Fruit fly (Drosophila melanogaster): ENCODE measurements around the gene Cpr65Ax2.
A peak's percentile ranks its signal among the peaks of the same experiment; 100 is the strongest.

Cpr65Ax2 gene

dm6 chr3L:6138018-6138417 lies 12.6 kb downstream of the Cpr65Ax2 start, which contains the start of gene Lcp65Ae:
Lcp65Ae (minus strand) TSS chr3L:6138118.
- TF ChIP-seq CG5953 (GFP tag; IDR thresholded peaks at IDR 0.05): no peak

dm6 chr3L:6136691-6137090 lies 14.0 kb downstream of the Cpr65Ax2 start, which contains the start of gene Lcp65Af:
Lcp65Af (minus strand) TSS chr3L:6136791.
- no peak for TF ChIP-seq Dad (GFP tag; optimal IDR thresholded peaks at IDR 0.05)
- no peak for TF ChIP-seq CG31441 (GFP tag; IDR thresholded peaks at IDR 0.05)
- TF ChIP-seq CG10431 (GFP tag; optimal IDR thresholded peaks at IDR 0.05): no peak
- TF ChIP-seq trem (tag; optimal IDR thresholded peaks at IDR 0.05): no peak
- no peak for TF ChIP-seq ase (GFP tag; IDR thresholded peaks at IDR 0.05)
- no peak for TF ChIP-seq HmgD (GFP tag; optimal IDR thresholded peaks at IDR 0.05)
- TF ChIP-seq CG31365 (tag; optimal IDR thresholded peaks at IDR 0.05): no peak
- no peak for TF ChIP-seq Side (GFP tag; optimal IDR thresholded peaks at IDR 0.05)
- TF ChIP-seq Dip3 (GFP tag; optimal IDR thresholded peaks at IDR 0.05): no peak
- TF ChIP-seq GATAe (GFP tag; conservative IDR thresholded peaks at IDR 0.05): no peak
- no peak for TF ChIP-seq Deaf1 (tag; optimal IDR thresholded peaks at IDR 0.05)
- no peak for TF ChIP-seq CG17328 (GFP tag; IDR thresholded peaks at IDR 0.05)
- no peak for TF ChIP-seq CG9876 (GFP tag; optimal IDR thresholded peaks at IDR 0.05)
- TF ChIP-seq fu2 (GFP tag; optimal IDR thresholded peaks at IDR 0.05): no peak
- TF ChIP-seq NK7.1 (GFP tag; optimal IDR thresholded peaks at IDR 0.05): no peak
- no peak for TF ChIP-seq danr (GFP tag; IDR thresholded peaks at IDR 0.05)

- TF ChIP-seq Sry-δ (GFP tag; optimal IDR thresholded peaks at IDR 0.05) (no peak), fd64A (GFP tag; optimal IDR thresholded peaks at IDR 0.05) (no peak), ap (GFP tag; IDR thresholded peaks at IDR 0.05) (no peak), gem (tag; optimal IDR thresholded peaks at IDR 0.05) (no peak), Mrtf (GFP tag; IDR thresholded peaks at IDR 0.05) (no peak), NfI (GFP tag; optimal IDR thresholded peaks at IDR 0.05) (no peak), CG16863 (GFP tag; optimal IDR thresholded peaks at IDR 0.05) (no peak), klu (GFP tag; IDR thresholded peaks at IDR 0.05) (no peak), kah (GFP tag; optimal IDR thresholded peaks at IDR 0.05) (no peak), fd3F (GFP tag; optimal IDR thresholded peaks at IDR 0.05) (no peak), gro (GFP tag; optimal IDR thresholded peaks at IDR 0.05) (no peak), CG15073 (GFP tag; optimal IDR thresholded peaks at IDR 0.05) (no peak), NC2β (GFP tag; optimal IDR thresholded peaks at IDR 0.05) (no peak), CG5245 (GFP tag; optimal IDR thresholded peaks at IDR 0.05) (no peak), CG17568 (GFP tag; optimal IDR thresholded peaks at IDR 0.05) (no peak), CG17359 (tag; optimal IDR thresholded peaks at IDR 0.05) (no peak)
Measured at dm6 chr3L:6135174-6135573, 15.5 kb downstream of the Cpr65Ax2 start, which contains the start of gene Lcp65Ag1. Lcp65Ag1 (minus strand) TSS chr3L:6135274.

dm6 chr3L:6133546-6133945 lies 17.1 kb downstream of the Cpr65Ax2 start, which contains the start of gene Lcp65Ag2:
Lcp65Ag2 (minus strand) TSS chr3L:6133593.
- peak; percentile 18 for TF ChIP-seq abd-A (tag; optimal IDR thresholded peaks at IDR 0.05)
- TF ChIP-seq sd (tag; optimal IDR thresholded peaks at IDR 0.05): peak; percentile 6
- TF ChIP-seq chinmo (GFP tag; IDR thresholded peaks at IDR 0.05; ENCODE audit: partially characterized antibody): 0 out of 4 replicates have a peak, but pooled peaks have one; percentile 12
- peak; percentile 8; the same call in 1 of the 2 replicates for TF ChIP-seq amos (GFP tag; IDR thresholded peaks at IDR 0.05; ENCODE audit: partially characterized antibody)
- TF ChIP-seq CG13894 (tag; optimal IDR thresholded peaks at IDR 0.05): peak; percentile 96
- TF ChIP-seq GATAe (GFP tag; conservative IDR thresholded peaks at IDR 0.05): no peak
